Fruit fly (Drosophila melanogaster) whole organism, embryonic: ENCODE data around the gene CG46307.

Source experiments
- Bgb ChIP-seq: fragments of 200-800 bp; sonication (Bioruptor generic); IDR thresholded peaks from 2 replicates; pipeline ENCODE4 v1.3.6; 2022; ENCODE audit warnings: missing biosample characterization, missing genetic modification characterization; ENCODE audit not compliant: partially characterized antibody
- CG13287 ChIP-seq: fragments of 200-800 bp; sonication (Bioruptor generic); IDR thresholded peaks from 2 replicates; pipeline ENCODE4 v1.3.6; 2022; ENCODE audit warnings: missing biosample characterization, missing genetic modification characterization; ENCODE audit not compliant: partially characterized antibody
- CG15011 ChIP-seq: fragments of 200-800 bp; sonication (Bioruptor generic); optimal IDR thresholded peaks from 3 replicates; lab custom pipeline; 2018; ENCODE audit warnings: missing biosample characterization, mild to moderate bottlenecking, missing genetic modification characterization
- CG1647 ChIP-seq: fragments of 200-800 bp; sonication (Bioruptor generic); optimal IDR thresholded peaks from 3 replicates; lab custom pipeline; 2016; ENCODE audit warnings: missing biosample characterization, missing genetic modification characterization
- CG17912 ChIP-seq: fragments of 200-800 bp; sonication (Bioruptor generic); optimal IDR thresholded peaks from 2 replicates; lab custom pipeline; 2018; ENCODE audit warnings: missing biosample characterization, mild to moderate bottlenecking, missing genetic modification characterization
- CG18011 ChIP-seq: fragments of 200-800 bp; sonication (Bioruptor generic); optimal IDR thresholded peaks from 2 replicates; lab custom pipeline; 2017; ENCODE audit warnings: missing biosample characterization, missing genetic modification characterization, mild to moderate bottlenecking, moderate library complexity, missing genotype
- CG2199 ChIP-seq: fragments of 200-800 bp; sonication (Bioruptor generic); IDR thresholded peaks from 3 replicates; pipeline ENCODE4 v1.3.6; 2022; ENCODE audit warnings: missing biosample characterization, missing genetic modification characterization
- CG3065 ChIP-seq: fragments of 200-800 bp; sonication (Bioruptor generic); optimal IDR thresholded peaks from 2 replicates; lab custom pipeline; 2016; ENCODE audit warnings: missing biosample characterization, missing genetic modification characterization
- CG32767 ChIP-seq: fragments of 200-800 bp; sonication (Bioruptor generic); IDR thresholded peaks from 2 replicates; pipeline ENCODE4 v1.3.6; 2022; ENCODE audit warnings: missing biosample characterization, missing genetic modification characterization
- CG34422 ChIP-seq: fragments of 200-800 bp; sonication (Bioruptor generic); IDR thresholded peaks from 3 replicates; pipeline ENCODE4 v1.3.6; 2022; ENCODE audit warnings: missing biosample characterization, missing genetic modification characterization
- CG4360 ChIP-seq: fragments of 200-800 bp; sonication (Bioruptor generic); IDR thresholded peaks from 2 replicates; pipeline ENCODE4 v1.3.6; 2022; ENCODE audit warnings: missing biosample characterization, missing genetic modification characterization
- CG6765 ChIP-seq: fragments of 200-800 bp; sonication (Bioruptor generic); optimal IDR thresholded peaks from 3 replicates; lab custom pipeline; 2017; ENCODE audit warnings: missing biosample characterization, mild to moderate bottlenecking, missing genetic modification characterization
- CG7357 ChIP-seq: fragments of 200-800 bp; sonication (Bioruptor generic); IDR thresholded peaks from 3 replicates; pipeline ENCODE4 v1.3.6; 2022; ENCODE audit warnings: missing biosample characterization, missing genetic modification characterization
- CG7372 ChIP-seq: fragments of 200-800 bp; sonication (Bioruptor generic); IDR thresholded peaks from 2 replicates; pipeline ENCODE4 v1.3.6; 2022; ENCODE audit warnings: missing biosample characterization, missing genetic modification characterization
- CG8281 ChIP-seq: fragments of 200-800 bp; sonication (Bioruptor generic); optimal IDR thresholded peaks from 2 replicates; lab custom pipeline; 2018; ENCODE audit warnings: missing biosample characterization, mild to moderate bottlenecking, missing genetic modification characterization, moderate library complexity
- CTCF ChIP-seq: fragments of 200-800 bp; sonication (Bioruptor generic); optimal IDR thresholded peaks from 2 replicates; lab custom pipeline; 2017; ENCODE audit warnings: missing biosample characterization, mild to moderate bottlenecking, missing genetic modification characterization, moderate library complexity
- CkIIα-i1 ChIP-seq: fragments of 200-800 bp; sonication (Bioruptor generic); IDR thresholded peaks from 2 replicates; pipeline ENCODE4 v1.3.6; 2022; ENCODE audit warnings: missing biosample characterization, missing genetic modification characterization
- Dad ChIP-seq: fragments of 200-800 bp; sonication (Bioruptor generic); optimal IDR thresholded peaks from 3 replicates; lab custom pipeline; 2016; ENCODE audit warnings: missing biosample characterization, missing genetic modification characterization
- Dref ChIP-seq: fragments of 200-800 bp; sonication (Bioruptor generic); IDR thresholded peaks from 2 replicates; pipeline ENCODE4 v1.3.6; 2022; ENCODE audit warnings: missing biosample characterization, missing genetic modification characterization
- Drgx ChIP-seq: fragments of 200-800 bp; sonication (Bioruptor generic); IDR thresholded peaks from 2 replicates; pipeline ENCODE4 v1.3.6; 2022; ENCODE audit warnings: missing biosample characterization, missing genetic modification characterization
- H2.0 ChIP-seq: fragments of 200-800 bp; sonication (Bioruptor generic); IDR thresholded peaks from 2 replicates; pipeline ENCODE4 v1.3.6; 2022; ENCODE audit warnings: missing biosample characterization, missing genetic modification characterization
- HLH54F ChIP-seq: fragments of 200-800 bp; sonication (Bioruptor generic); optimal IDR thresholded peaks from 3 replicates; lab custom pipeline; 2016; ENCODE audit warnings: missing biosample characterization, missing genetic modification characterization
- NC2β ChIP-seq: fragments of 200-800 bp; sonication (Bioruptor generic); optimal IDR thresholded peaks from 2 replicates; lab custom pipeline; 2016; ENCODE audit warnings: missing biosample characterization, missing genetic modification characterization
- Nf-YA ChIP-seq: fragments of 200-800 bp; sonication (Bioruptor generic); IDR thresholded peaks from 2 replicates; pipeline ENCODE4 v1.3.6; 2022; ENCODE audit warnings: missing biosample characterization, missing genetic modification characterization
- YL-1 ChIP-seq: fragments of 200-800 bp; sonication (Bioruptor generic); optimal IDR thresholded peaks from 3 replicates; lab custom pipeline; 2017; ENCODE audit warnings: missing biosample characterization, mild to moderate bottlenecking, missing genetic modification characterization
- bbx ChIP-seq: fragments of 200-800 bp; sonication (Bioruptor generic); IDR thresholded peaks from 2 replicates; pipeline ENCODE4 v1.3.6; 2022; ENCODE audit warnings: missing biosample characterization, missing genetic modification characterization; ENCODE audit not compliant: partially characterized antibody
- bsh ChIP-seq, 2 experiments: fragments of 200-800 bp; sonication (Bioruptor generic); optimal IDR thresholded peaks; 2 replicates each; lab custom pipeline; 2017 to 2018; ENCODE audit warnings: mild to moderate bottlenecking in 2 of 2, missing biosample characterization in 2 of 2, missing genetic modification characterization in 2 of 2, moderate library complexity in 1 of 2
- cato ChIP-seq: fragments of 200-800 bp; sonication (Bioruptor generic); optimal IDR thresholded peaks from 2 replicates; lab custom pipeline; 2016; ENCODE audit warnings: missing biosample characterization, missing genetic modification characterization, borderline replicate concordance
- chif ChIP-seq, 2 experiments: fragments of 200-800 bp; sonication (Bioruptor generic); optimal IDR thresholded peaks; 3 replicates each; lab custom pipeline; 2016; ENCODE audit warnings: missing biosample characterization in 2 of 2, missing genetic modification characterization in 2 of 2
- crp ChIP-seq, 2 experiments: fragments of 200-800 bp; sonication (Bioruptor generic); optimal IDR thresholded peaks; 2 replicates in 1 of 2; 3 replicates in 1 of 2; lab custom pipeline; 2017; ENCODE audit warnings: missing biosample characterization in 2 of 2, missing genetic modification characterization in 2 of 2, mild to moderate bottlenecking in 1 of 2, moderate library complexity in 1 of 2
- da ChIP-seq: fragments of 200-800 bp; sonication (Bioruptor generic); optimal IDR thresholded peaks from 2 replicates; lab custom pipeline; 2016; ENCODE audit warnings: missing biosample characterization, missing genetic modification characterization
- dmrt11E ChIP-seq: fragments of 200-800 bp; sonication (Bioruptor generic); optimal IDR thresholded peaks from 3 replicates; lab custom pipeline; 2018; ENCODE audit warnings: missing biosample characterization, mild to moderate bottlenecking, missing genetic modification characterization, moderate library complexity
- esg ChIP-seq: fragments of 200-800 bp; sonication (Bioruptor generic); conservative IDR thresholded peaks from 2 replicates; pipeline ENCODE4 v1.3.6; 2022; ENCODE audit warnings: missing biosample characterization, missing genetic modification characterization
- eyg ChIP-seq: fragments of 200-800 bp; sonication (Bioruptor generic); optimal IDR thresholded peaks from 3 replicates; lab custom pipeline; 2016; ENCODE audit warnings: missing biosample characterization, missing genetic modification characterization
- ham ChIP-seq: fragments of 200-800 bp; sonication (Bioruptor generic); IDR thresholded peaks from 2 replicates; pipeline ENCODE4 v1.3.6; 2022; ENCODE audit warnings: missing biosample characterization, missing genetic modification characterization
- hkb ChIP-seq, 2 experiments: fragments of 200-800 bp in 1 of 2; fragments of >200 bp in 1 of 2; sonication (Bioruptor generic) in 1 of 2; IDR thresholded peaks in 1 of 2; optimal IDR thresholded peaks in 1 of 2; 2 replicates each; pipeline versions ENCODE4 v1.3.6 to Lab custom; 2017 to 2022; ENCODE audit warnings: missing biosample characterization in 1 of 2, missing genetic modification characterization in 1 of 2
- hth ChIP-seq: fragments of >200 bp; optimal IDR thresholded peaks from 2 replicates; lab custom pipeline; 2017; ENCODE audit warnings: inconsistent platforms
- nerfin-1 ChIP-seq: fragments of 200-800 bp; sonication (Bioruptor generic); optimal IDR thresholded peaks from 3 replicates; lab custom pipeline; 2019; ENCODE audit warnings: missing biosample characterization, mild to moderate bottlenecking, missing genetic modification characterization, moderate library complexity
- oc ChIP-seq: fragments of 200-800 bp; sonication (Bioruptor generic); optimal IDR thresholded peaks from 2 replicates; lab custom pipeline; 2018; ENCODE audit warnings: missing biosample characterization, mild to moderate bottlenecking, missing genetic modification characterization, moderate library complexity
- org-1 ChIP-seq: fragments of 200-800 bp; sonication (Bioruptor generic); optimal IDR thresholded peaks from 2 replicates; lab custom pipeline; 2017; ENCODE audit warnings: missing biosample characterization, missing genetic modification characterization
- pho ChIP-seq: fragments of 200-800 bp; sonication (Bioruptor generic); optimal IDR thresholded peaks from 2 replicates; lab custom pipeline; 2016; ENCODE audit warnings: missing biosample characterization, missing genetic modification characterization
- phol ChIP-seq: fragments of 200-800 bp; sonication (Bioruptor generic); optimal IDR thresholded peaks from 3 replicates; lab custom pipeline; 2018; ENCODE audit warnings: missing biosample characterization, mild to moderate bottlenecking, missing genetic modification characterization, moderate library complexity
- scrt ChIP-seq: fragments of 200-800 bp; sonication (Bioruptor generic); optimal IDR thresholded peaks from 2 replicates; lab custom pipeline; 2018; ENCODE audit warnings: missing biosample characterization, mild to moderate bottlenecking, missing genetic modification characterization, moderate library complexity
- seq ChIP-seq: fragments of 200-800 bp; sonication (Bioruptor generic); IDR thresholded peaks from 2 replicates; pipeline ENCODE4 v1.3.6; 2022; ENCODE audit warnings: missing biosample characterization, missing genetic modification characterization
- slou ChIP-seq: fragments of 200-800 bp; sonication (Bioruptor generic); optimal IDR thresholded peaks from 3 replicates; lab custom pipeline; 2016; ENCODE audit warnings: missing biosample characterization, missing genetic modification characterization
- slp2 ChIP-seq: fragments of 200-800 bp; sonication (Bioruptor generic); optimal IDR thresholded peaks from 2 replicates; lab custom pipeline; 2016; ENCODE audit warnings: missing biosample characterization, missing genetic modification characterization
- stwl ChIP-seq: fragments of 200-800 bp; sonication (Bioruptor generic); optimal IDR thresholded peaks from 3 replicates; lab custom pipeline; 2018; ENCODE audit warnings: missing biosample characterization, mild to moderate bottlenecking, missing genetic modification characterization, moderate library complexity
- trh ChIP-seq: fragments of 200-800 bp; sonication (Bioruptor generic); optimal IDR thresholded peaks from 2 replicates; lab custom pipeline; 2016; ENCODE audit warnings: missing biosample characterization, missing genetic modification characterization
- wdn ChIP-seq: fragments of 200-800 bp; sonication (Bioruptor generic); IDR thresholded peaks from 2 replicates; pipeline ENCODE4 v1.3.6; 2022; ENCODE audit warnings: missing biosample characterization, missing genetic modification characterization

CG46307 gene

DNA sequence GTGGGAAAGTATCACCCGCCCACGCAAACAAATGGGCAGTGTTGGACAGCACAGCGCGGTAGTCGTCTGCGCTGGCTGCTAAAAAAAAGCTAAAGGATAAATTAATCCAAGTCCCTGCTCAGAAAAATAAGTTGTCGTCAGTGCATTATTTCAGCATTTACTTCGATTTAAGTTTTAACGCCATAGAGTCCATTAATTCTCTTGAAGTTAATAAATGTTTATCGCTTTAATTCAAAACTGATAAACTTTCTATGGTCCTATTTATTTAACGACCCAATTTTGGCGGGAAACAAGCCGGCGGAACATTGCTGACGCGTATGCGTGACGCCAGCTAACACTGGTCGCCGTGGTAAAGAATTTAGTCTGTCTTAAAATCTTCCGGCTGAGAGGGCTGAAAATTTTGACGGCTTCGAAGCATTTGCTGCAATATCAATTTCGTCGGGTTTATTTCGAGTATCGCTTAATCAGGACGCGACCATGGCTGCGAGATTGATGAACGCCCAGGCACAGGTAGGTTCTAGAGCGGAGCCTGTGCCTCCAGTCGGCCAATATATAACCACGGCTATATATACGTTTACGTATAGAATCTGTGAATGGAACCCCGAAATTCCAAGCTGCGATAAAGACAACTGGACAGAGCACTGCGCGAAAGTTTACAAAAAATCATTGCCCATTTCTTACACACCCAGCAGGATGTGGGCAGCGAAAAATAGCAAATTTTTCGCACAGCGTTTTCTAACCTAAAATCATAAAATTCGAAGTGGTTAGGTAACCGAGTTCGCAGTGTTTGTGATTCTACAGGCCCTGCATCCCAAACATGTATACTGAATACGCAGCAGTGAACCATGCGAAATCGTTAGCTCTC, 64.2 kb downstream of the CG46307 start, which contains the start of the genes mAcon1, CG43345 and CG43346 (continued):
- TF ChIP-seq oc (tag; lab: Kevin White, UChicago) (no peak), Bgb (GFP tag; lab: Robert Waterston, UW) (0 out of 2 replicates have a peak, but pooled peaks have one; percentile 10), dmrt11E (tag; lab: Kevin White, UChicago) (peak; percentile 73), trh (GFP tag; lab: Kevin White, UChicago) (peak; percentile 28), Dref (GFP tag; lab: Robert Waterston, UW) (no peak), da (GFP tag; lab: Kevin White, UChicago) (peak; percentile 37), hth (lab: Kevin White, UChicago) (no peak), cato (GFP tag; lab: Kevin White, UChicago) (peak; percentile 70), chif (GFP tag; optimal IDR thresholded peaks at IDR 0.05; lab: Kevin White, UChicago) (peak; percentile 71 to 78), CG18011 (peak; percentile 51), CG2199 (GFP tag; lab: Robert Waterston, UW) (no peak), CG1647 (GFP tag; lab: Kevin White, UChicago) (peak; percentile 70), Nf-YA (GFP tag; lab: Robert Waterston, UW) (no peak), eyg (GFP tag; lab: Kevin White, UChicago) (peak; percentile 75), Dad (GFP tag; lab: Kevin White, UChicago) (peak; percentile 89), CG15011 (no peak), pho (peak; percentile 94), phol (peak; percentile 83), HLH54F (GFP tag; lab: Kevin White, UChicago) (peak; percentile 93), bbx (GFP tag; lab: Robert Waterston, UW) (no peak), CkIIα-i1 (GFP tag; lab: Robert Waterston, UW) (no peak), CG7357 (GFP tag; lab: Robert Waterston, UW) (peak; percentile 59; the same call in 1 of the 3 replicates), CG34422 (GFP tag; lab: Robert Waterston, UW) (peak; percentile 57; the same call in 1 of the 3 replicates), CG13287 (GFP tag; lab: Robert Waterston, UW) (no peak; the same call in 1 of the 2 replicates), CG17912 (GFP tag; lab: Kevin White, UChicago) (no peak), CTCF (GFP tag; lab: Kevin White, UChicago) (peak; percentile 21), hkb (optimal IDR thresholded peaks at IDR 0.05; lab: Kevin White, UChicago) (peak; percentile 51), hkb (GFP tag; IDR thresholded peaks at IDR 0.05; lab: Robert Waterston, UW) (peak; percentile 72), ham (GFP tag; lab: Robert Waterston, UW) (no peak), nerfin-1 (tag; lab: Kevin White, UChicago) (peak; percentile 71), CG3065 (GFP tag; lab: Kevin White, UChicago) (peak; percentile 64), Drgx (GFP tag; lab: Robert Waterston, UW) (peak; percentile 47; the same call in 1 of the 2 replicates), esg (GFP tag; lab: Robert Waterston, UW) (peak; percentile 30), bsh (GFP tag; optimal IDR thresholded peaks at IDR 0.05; lab: Kevin White, UChicago) (peak; percentile 19 to 59), slp2 (GFP tag; lab: Kevin White, UChicago) (peak; percentile 76), crp (GFP tag; optimal IDR thresholded peaks at IDR 0.05; lab: Kevin White, UChicago) (peak in 1 of 2 experiments; percentile 80), CG32767 (GFP tag; lab: Robert Waterston, UW) (peak; percentile 47; the same call in 1 of the 2 replicates), slou (GFP tag; lab: Kevin White, UChicago) (peak; percentile 70), scrt (GFP tag; lab: Kevin White, UChicago) (no peak), stwl (peak; percentile 48), YL-1 (peak; percentile 53), seq (GFP tag; lab: Robert Waterston, UW) (peak; percentile 57; the same call in 1 of the 2 replicates), CG8281 (tag; lab: Kevin White, UChicago) (peak; percentile 39), H2.0 (no peak), NC2β (GFP tag; lab: Kevin White, UChicago) (peak; percentile 80), CG4360 (GFP tag; lab: Robert Waterston, UW) (no peak), org-1 (GFP tag; lab: Kevin White, UChicago) (peak; percentile 62), CG7372 (GFP tag; lab: Robert Waterston, UW) (peak; percentile 73), wdn (GFP tag; lab: Robert Waterston, UW) (peak; percentile 58; the same call in 1 of the 2 replicates), CG6765 (GFP tag; lab: Kevin White, UChicago) (peak; percentile 27)
